Fruit fly (Drosophila melanogaster) whole organism, embryonic: ENCODE measurements around the gene Tom70.

ENCODE experiments used
- CG1024 ChIP-seq: fragments of 200-800 bp; sonication (Bioruptor generic); IDR thresholded peaks from 2 replicates; pipeline ENCODE4 v1.3.6; 2022; ENCODE audit warnings: missing biosample characterization, missing genetic modification characterization
- CG11093 ChIP-seq: fragments of 200-800 bp; sonication (Bioruptor generic); IDR thresholded peaks from 3 replicates; pipeline ENCODE4 v1.3.6; 2022; ENCODE audit warnings: missing biosample characterization, missing genetic modification characterization
- CG11723 ChIP-seq: fragments of 200-800 bp; sonication (Bioruptor generic); optimal IDR thresholded peaks from 2 replicates; lab custom pipeline; 2017; ENCODE audit warnings: missing biosample characterization, mild to moderate bottlenecking, missing genetic modification characterization
- CG12744 ChIP-seq: fragments of 200-800 bp; sonication (Bioruptor generic); optimal IDR thresholded peaks from 2 replicates; lab custom pipeline; 2016; ENCODE audit warnings: missing biosample characterization, missing genetic modification characterization
- CG12942 ChIP-seq: fragments of 200-800 bp; sonication (Bioruptor generic); optimal IDR thresholded peaks from 3 replicates; lab custom pipeline; 2016; ENCODE audit warnings: missing biosample characterization, missing genetic modification characterization
- CG13123 ChIP-seq: fragments of 200-800 bp; sonication (Bioruptor generic); optimal IDR thresholded peaks from 2 replicates; lab custom pipeline; 2016; ENCODE audit warnings: missing biosample characterization, missing genetic modification characterization
- CG14050 ChIP-seq: fragments of 200-800 bp; sonication (Bioruptor generic); IDR thresholded peaks from 3 replicates; pipeline ENCODE4 v1.3.6; 2022; ENCODE audit warnings: missing biosample characterization, missing genetic modification characterization
- CG15073 ChIP-seq: fragments of 200-800 bp; sonication (Bioruptor generic); optimal IDR thresholded peaks from 2 replicates; lab custom pipeline; 2016; ENCODE audit warnings: missing biosample characterization, missing genetic modification characterization
- CG15479 ChIP-seq: fragments of 200-800 bp; sonication (Bioruptor generic); optimal IDR thresholded peaks from 3 replicates; lab custom pipeline; 2019; ENCODE audit warnings: missing biosample characterization, mild to moderate bottlenecking, missing genetic modification characterization, moderate library complexity
- CG1603 ChIP-seq: fragments of 200-800 bp; sonication (Bioruptor generic); optimal IDR thresholded peaks from 2 replicates; lab custom pipeline; 2019; ENCODE audit warnings: missing biosample characterization, mild to moderate bottlenecking, missing genetic modification characterization, moderate library complexity
- CG16815 ChIP-seq: fragments of 200-800 bp; sonication (Bioruptor generic); optimal IDR thresholded peaks from 3 replicates; lab custom pipeline; 2017; ENCODE audit warnings: missing biosample characterization, mild to moderate bottlenecking, missing genetic modification characterization
- CG17385 ChIP-seq: fragments of 200-800 bp; sonication (Bioruptor generic); optimal IDR thresholded peaks from 3 replicates; lab custom pipeline; 2018; ENCODE audit warnings: missing biosample characterization, mild to moderate bottlenecking, missing genetic modification characterization
- CG17612 ChIP-seq: fragments of 200-800 bp; sonication (Bioruptor generic); IDR thresholded peaks from 2 replicates; pipeline ENCODE4 v1.3.6; 2022; ENCODE audit warnings: missing biosample characterization, missing genetic modification characterization
- CG1792 ChIP-seq: fragments of 200-800 bp; sonication (Bioruptor generic); optimal IDR thresholded peaks from 2 replicates; lab custom pipeline; 2016; ENCODE audit warnings: missing biosample characterization, missing genetic modification characterization
- CG2116 ChIP-seq: fragments of 200-800 bp; sonication (Bioruptor generic); optimal IDR thresholded peaks from 3 replicates; lab custom pipeline; 2018; ENCODE audit warnings: missing biosample characterization, mild to moderate bottlenecking, missing genetic modification characterization
- CG2889 ChIP-seq: fragments of 200-800 bp; sonication (Bioruptor generic); IDR thresholded peaks from 3 replicates; pipeline ENCODE4 v1.3.6; 2022; ENCODE audit warnings: missing biosample characterization, missing genetic modification characterization
- CG31224 ChIP-seq: fragments of 200-800 bp; sonication (Bioruptor generic); IDR thresholded peaks from 2 replicates; pipeline ENCODE4 v1.3.6; 2022; ENCODE audit warnings: missing biosample characterization, missing genetic modification characterization
- CG31388 ChIP-seq: fragments of 200-800 bp; sonication (Bioruptor generic); optimal IDR thresholded peaks from 2 replicates; lab custom pipeline; 2016; ENCODE audit warnings: missing biosample characterization, missing genetic modification characterization
- CG34422 ChIP-seq: fragments of 200-800 bp; sonication (Bioruptor generic); IDR thresholded peaks from 3 replicates; pipeline ENCODE4 v1.3.6; 2022; ENCODE audit warnings: missing biosample characterization, missing genetic modification characterization
- CG3838 ChIP-seq: fragments of 200-800 bp; sonication (Bioruptor generic); optimal IDR thresholded peaks from 3 replicates; lab custom pipeline; 2016; ENCODE audit warnings: missing biosample characterization, missing genetic modification characterization
- CG7745 ChIP-seq: fragments of 200-800 bp; sonication (Bioruptor generic); optimal IDR thresholded peaks from 2 replicates; lab custom pipeline; 2018; ENCODE audit warnings: missing biosample characterization, mild to moderate bottlenecking, missing genetic modification characterization, moderate library complexity
- CG7786 ChIP-seq: fragments of 200-800 bp; sonication (Bioruptor generic); optimal IDR thresholded peaks from 2 replicates; lab custom pipeline; 2016; ENCODE audit warnings: missing biosample characterization, missing genetic modification characterization
- CG8290 ChIP-seq, 3 experiments: fragments of 200-800 bp; sonication (Bioruptor generic); optimal IDR thresholded peaks; 2 replicates each; lab custom pipeline; 2016 to 2019; ENCODE audit warnings: missing biosample characterization in 3 of 3, missing genetic modification characterization in 3 of 3, mild to moderate bottlenecking in 2 of 3, moderate library complexity in 1 of 3
- CG9215 ChIP-seq: fragments of 200-800 bp; sonication (Bioruptor generic); IDR thresholded peaks from 2 replicates; pipeline ENCODE4 v1.3.6; 2022; ENCODE audit warnings: missing biosample characterization, missing genetic modification characterization
- CG9817 ChIP-seq: fragments of 200-800 bp; sonication (Bioruptor generic); optimal IDR thresholded peaks from 2 replicates; lab custom pipeline; 2018; ENCODE audit warnings: missing biosample characterization, mild to moderate bottlenecking, missing genetic modification characterization, moderate library complexity
- CoRest ChIP-seq: fragments of 200-800 bp; sonication (Bioruptor generic); optimal IDR thresholded peaks from 3 replicates; lab custom pipeline; 2018; ENCODE audit warnings: missing biosample characterization, mild to moderate bottlenecking, missing genetic modification characterization, moderate library complexity
- Dip2 ChIP-seq: fragments of 200-800 bp; sonication (Bioruptor generic); IDR thresholded peaks from 2 replicates; pipeline ENCODE4 v1.3.6; 2022; ENCODE audit warnings: missing biosample characterization, missing genetic modification characterization
- Fer3 ChIP-seq: fragments of 200-800 bp; sonication (Bioruptor generic); optimal IDR thresholded peaks from 2 replicates; lab custom pipeline; 2018; ENCODE audit warnings: missing biosample characterization, mild to moderate bottlenecking, missing genetic modification characterization, moderate library complexity
- Hand ChIP-seq: fragments of 200-800 bp; sonication (Bioruptor generic); optimal IDR thresholded peaks from 2 replicates; lab custom pipeline; 2017; ENCODE audit warnings: mild to moderate bottlenecking, missing biosample characterization, missing genetic modification reagents, missing genetic modification characterization
- HmgZ ChIP-seq: fragments of 200-800 bp; sonication (Bioruptor generic); optimal IDR thresholded peaks from 2 replicates; lab custom pipeline; 2018; ENCODE audit warnings: missing biosample characterization, mild to moderate bottlenecking, missing genetic modification characterization
- Oaz ChIP-seq: fragments of 200-800 bp; sonication (Bioruptor generic); IDR thresholded peaks from 2 replicates; pipeline ENCODE4 v1.3.6; 2022; ENCODE audit warnings: missing biosample characterization, missing genetic modification characterization
- Opbp ChIP-seq: fragments of 200-800 bp; sonication (Bioruptor generic); IDR thresholded peaks from 3 replicates; pipeline ENCODE4 v1.3.6; 2022; ENCODE audit warnings: missing biosample characterization, missing genetic modification characterization; ENCODE audit not compliant: partially characterized antibody
- Rx ChIP-seq: fragments of 200-800 bp; sonication (Bioruptor generic); IDR thresholded peaks from 2 replicates; pipeline ENCODE4 v1.3.6; 2022; ENCODE audit warnings: missing biosample characterization, missing genetic modification characterization
- ash1 ChIP-seq: fragments of 200-800 bp; sonication (Bioruptor generic); optimal IDR thresholded peaks from 2 replicates; lab custom pipeline; 2018; ENCODE audit warnings: missing biosample characterization, mild to moderate bottlenecking, missing genetic modification characterization
- bbx ChIP-seq: fragments of 200-800 bp; sonication (Bioruptor generic); IDR thresholded peaks from 2 replicates; pipeline ENCODE4 v1.3.6; 2022; ENCODE audit warnings: missing biosample characterization, missing genetic modification characterization; ENCODE audit not compliant: partially characterized antibody
- croc ChIP-seq: fragments of 200-800 bp; sonication (Bioruptor generic); conservative IDR thresholded peaks from 3 replicates; pipeline ENCODE4 v1.3.6; 2022; ENCODE audit warnings: missing biosample characterization, missing genetic modification characterization
- ems ChIP-seq: fragments of 200-800 bp; sonication (Bioruptor generic); optimal IDR thresholded peaks from 3 replicates; lab custom pipeline; 2016; ENCODE audit warnings: missing biosample characterization, missing genetic modification characterization
- esg ChIP-seq: fragments of 200-800 bp; sonication (Bioruptor generic); conservative IDR thresholded peaks from 2 replicates; pipeline ENCODE4 v1.3.6; 2022; ENCODE audit warnings: missing biosample characterization, missing genetic modification characterization
- fru ChIP-seq: fragments of >200 bp; optimal IDR thresholded peaks from 2 replicates; lab custom pipeline; 2017
- gce ChIP-seq: fragments of 200-800 bp; sonication (Bioruptor generic); IDR thresholded peaks from 3 replicates; pipeline ENCODE4 v1.3.6; 2022; ENCODE audit warnings: missing biosample characterization, missing genetic modification characterization
- her ChIP-seq: fragments of 200-800 bp; sonication (Bioruptor generic); optimal IDR thresholded peaks from 2 replicates; lab custom pipeline; 2016; ENCODE audit warnings: missing biosample characterization, missing genetic modification characterization
- insv ChIP-seq, 2 experiments: fragments of 200-800 bp; sonication (Bioruptor generic); optimal IDR thresholded peaks; 3 replicates each; lab custom pipeline; 2016 to 2018; ENCODE audit warnings: missing biosample characterization in 2 of 2, missing genetic modification characterization in 2 of 2
- phol ChIP-seq: fragments of 200-800 bp; sonication (Bioruptor generic); optimal IDR thresholded peaks from 3 replicates; lab custom pipeline; 2018; ENCODE audit warnings: missing biosample characterization, mild to moderate bottlenecking, missing genetic modification characterization, moderate library complexity
- pnt ChIP-seq: fragments of 200-800 bp; sonication (Bioruptor generic); optimal IDR thresholded peaks from 3 replicates; lab custom pipeline; 2016; ENCODE audit warnings: missing biosample characterization, missing genetic modification characterization
- ro ChIP-seq: fragments of 200-800 bp; sonication (Bioruptor generic); IDR thresholded peaks from 2 replicates; pipeline ENCODE4 v1.3.6; 2022; ENCODE audit warnings: missing biosample characterization, missing genetic modification characterization
- run ChIP-seq: fragments of 200-800 bp; sonication (Bioruptor generic); optimal IDR thresholded peaks from 3 replicates; lab custom pipeline; 2018; ENCODE audit warnings: missing biosample characterization, mild to moderate bottlenecking, missing genetic modification characterization
- sens-2 ChIP-seq: fragments of 200-800 bp; sonication (Bioruptor generic); IDR thresholded peaks from 2 replicates; pipeline ENCODE4 v1.3.6; 2022; ENCODE audit warnings: missing biosample characterization, missing genetic modification characterization
- sqz ChIP-seq: fragments of 200-800 bp; sonication (Bioruptor generic); optimal IDR thresholded peaks from 3 replicates; lab custom pipeline; 2018; ENCODE audit warnings: missing biosample characterization, mild to moderate bottlenecking, missing genetic modification characterization
- ttk ChIP-seq: fragments of 200-800 bp; sonication (Bioruptor generic); IDR thresholded peaks from 2 replicates; pipeline ENCODE4 v2.1.2; 2022; ENCODE audit warnings: missing biosample characterization, missing genetic modification characterization
- z ChIP-seq: fragments of 200-800 bp; sonication (Bioruptor generic); IDR thresholded peaks from 3 replicates; pipeline ENCODE4 v1.3.6; 2022; ENCODE audit warnings: missing biosample characterization, missing genetic modification characterization

Tom70 gene

dm6 chr2L:12010877-12011666, 27.2 kb downstream of the Tom70 start (continued):
- peak; percentile 17 for TF ChIP-seq CG3838 (GFP tag; lab: Kevin White, UChicago)
- TF ChIP-seq sens-2: no peak
- TF ChIP-seq CG1024: no peak
- TF ChIP-seq Opbp (GFP tag; lab: Robert Waterston, UW): no peak
- TF ChIP-seq CG17385 (GFP tag; lab: Kevin White, UChicago): peak; percentile 87
- peak; percentile 94 for TF ChIP-seq CG9817
- TF ChIP-seq CG13123: peak; percentile 85
- peak; percentile 0 to 57 for TF ChIP-seq insv (GFP tag; optimal IDR thresholded peaks at IDR 0.05; lab: Kevin White, UChicago)
- peak; percentile 36 for TF ChIP-seq CG15073 (GFP tag; lab: Kevin White, UChicago)
- no peak for TF ChIP-seq CG17612 (GFP tag; lab: Robert Waterston, UW)
- peak; percentile 51 for TF ChIP-seq CG2116
- TF ChIP-seq ems: peak; percentile 84
- TF ChIP-seq esg (GFP tag; lab: Robert Waterston, UW): no peak
- no peak for TF ChIP-seq CG7745 (tag; lab: Kevin White, UChicago)
- no peak for TF ChIP-seq Dip2 (GFP tag; lab: Robert Waterston, UW)
- TF ChIP-seq CG1792: peak; percentile 30
- peak; percentile 94 for TF ChIP-seq Fer3 (tag; lab: Kevin White, UChicago)
- no peak for TF ChIP-seq CG31224 (GFP tag; lab: Robert Waterston, UW)
- TF ChIP-seq CG16815 (GFP tag; lab: Kevin White, UChicago): peak; percentile 89
- TF ChIP-seq CG31388: peak; percentile 43
- TF ChIP-seq croc: peak; percentile 89
- TF ChIP-seq CG34422 (GFP tag; lab: Robert Waterston, UW): no peak
- TF ChIP-seq CG15479: no peak
- no peak for TF ChIP-seq Oaz (GFP tag; lab: Robert Waterston, UW)
- peak; percentile 27 for TF ChIP-seq run (tag; lab: Kevin White, UChicago)
- TF ChIP-seq bbx (GFP tag; lab: Robert Waterston, UW): no peak
- peak; percentile 64 for TF ChIP-seq CG12744
- no peak for TF ChIP-seq CG2889
- no peak for TF ChIP-seq CG9215 (GFP tag; lab: Robert Waterston, UW)
- TF ChIP-seq ro: no peak
- TF ChIP-seq CoRest (tag; lab: Kevin White, UChicago): peak; percentile 97
- TF ChIP-seq z (GFP tag; lab: Robert Waterston, UW): no peak
- peak; percentile 89 for TF ChIP-seq HmgZ (tag; lab: Kevin White, UChicago)
- TF ChIP-seq CG7786 (GFP tag; lab: Kevin White, UChicago): peak; percentile 66
- TF ChIP-seq CG11093: peak; percentile 90
- no peak for TF ChIP-seq ttk
- no peak for TF ChIP-seq fru (lab: Kevin White, UChicago)
- TF ChIP-seq Hand (GFP tag; lab: Kevin White, UChicago): peak; percentile 92
- TF ChIP-seq Rx: no peak
- peak; percentile 91 for TF ChIP-seq phol (tag; lab: Kevin White, UChicago)
- TF ChIP-seq CG12942 (GFP tag; lab: Kevin White, UChicago): peak; percentile 86
- TF ChIP-seq CG14050 (GFP tag; lab: Robert Waterston, UW): no peak
- TF ChIP-seq ash1: no peak
- TF ChIP-seq pnt: peak; percentile 67
- TF ChIP-seq CG11723 (GFP tag; lab: Kevin White, UChicago): peak; percentile 89
- TF ChIP-seq CG8290 (GFP tag; optimal IDR thresholded peaks at IDR 0.05; lab: Kevin White, UChicago): peak; percentile 89
- TF ChIP-seq CG8290 (tag; optimal IDR thresholded peaks at IDR 0.05; lab: Kevin White, UChicago): peak in 1 of 2 experiments; percentile 90
- no peak for TF ChIP-seq her (GFP tag; lab: Kevin White, UChicago)
- TF ChIP-seq CG1603 (tag; lab: Kevin White, UChicago): peak; percentile 92
- peak; percentile 59 for TF ChIP-seq sqz (GFP tag; lab: Kevin White, UChicago)
- no peak for TF ChIP-seq gce (GFP tag; lab: Robert Waterston, UW)
